Worm (Caenorhabditis elegans) whole organism, late embryonic: ENCODE results near the gene syp-2.

ENCODE experiments used
- ahr-1 ChIP-seq: sonication (generic microtip); optimal IDR thresholded peaks from 2 replicates; lab custom pipeline; 2016; ENCODE audit warnings: missing genetic modification characterization, missing compliant biosample characterization
- ceh-19 ChIP-seq: fragments of 200-800 bp; sonication (Bioruptor generic); optimal IDR thresholded peaks from 2 replicates; lab custom pipeline; 2018; ENCODE audit warnings: mild to moderate bottlenecking, missing genetic modification characterization, missing compliant biosample characterization
- ceh-34 ChIP-seq: sonication (generic microtip); optimal IDR thresholded peaks from 2 replicates; lab custom pipeline; 2016; ENCODE audit warnings: mild to moderate bottlenecking, missing genetic modification characterization, missing compliant biosample characterization
- ceh-6 ChIP-seq: fragments of 200-800 bp; sonication (Bioruptor generic); optimal IDR thresholded peaks from 2 replicates; lab custom pipeline; 2018; ENCODE audit warnings: mild to moderate bottlenecking, missing genetic modification characterization, missing compliant biosample characterization
- elt-2 ChIP-seq: sonication (generic microtip); optimal IDR thresholded peaks from 2 replicates; lab custom pipeline; 2016; ENCODE audit warnings: missing genetic modification reagents, missing genetic modification characterization, missing compliant biosample characterization
- ets-4 ChIP-seq: sonication (generic microtip); optimal IDR thresholded peaks from 2 replicates; lab custom pipeline; 2016; ENCODE audit warnings: missing genetic modification characterization, missing compliant biosample characterization
- fax-1 ChIP-seq: sonication (generic microtip); optimal IDR thresholded peaks from 2 replicates; lab custom pipeline; 2016; ENCODE audit warnings: missing genotype, missing genetic modification characterization, missing compliant biosample characterization
- fkh-10 ChIP-seq: fragments of 150-350 bp; optimal IDR thresholded peaks from 2 replicates; lab custom pipeline; 2014; ENCODE audit warnings: missing biosample characterization, missing genetic modification reagents, missing genetic modification characterization
- hlh-30 ChIP-seq: sonication (generic microtip); optimal IDR thresholded peaks from 2 replicates; lab custom pipeline; 2017; ENCODE audit warnings: antibody characterized with exemption, missing genetic modification characterization, missing compliant biosample characterization; ENCODE audit not compliant: insufficient read depth
- pha-4 ChIP-seq: fragments of 150-350 bp; optimal IDR thresholded peaks from 2 replicates; lab custom pipeline; 2018; ENCODE audit warnings: missing biosample characterization, missing genetic modification reagents, missing genetic modification characterization
- rnt-1 ChIP-seq: sonication (generic microtip); optimal IDR thresholded peaks from 2 replicates; lab custom pipeline; 2016; ENCODE audit warnings: missing genetic modification characterization, missing compliant biosample characterization
- ttx-3 ChIP-seq: sonication (generic microtip); optimal IDR thresholded peaks from 2 replicates; lab custom pipeline; 2016; ENCODE audit warnings: missing genetic modification reagents, missing genetic modification characterization, missing compliant biosample characterization

DNA sequence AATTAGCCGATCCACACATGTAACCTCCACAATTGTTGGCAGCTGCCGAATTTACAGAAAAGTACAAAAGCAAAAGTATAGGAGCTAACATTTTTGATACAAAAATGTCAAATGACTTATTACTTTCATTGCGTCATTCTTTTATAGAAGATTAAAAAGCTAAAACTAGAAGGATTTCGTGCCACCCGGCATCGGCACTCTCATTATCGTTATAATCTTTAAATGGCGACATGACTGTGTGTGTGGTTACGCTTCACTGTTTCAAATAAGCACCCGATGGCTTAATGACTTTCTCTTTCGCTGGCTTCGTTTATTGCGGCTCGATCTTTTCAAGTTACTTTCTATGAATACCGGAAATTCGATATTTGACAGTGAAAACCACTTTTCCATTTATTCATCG is 2.5 kb upstream of the syp-2 start, which contains the start of gene grl-1:
- TF ChIP-seq ceh-19: no peak
- no peak for TF ChIP-seq hlh-30 (tag; lab: Kevin White, UChicago)
- no peak for TF ChIP-seq ceh-6
- no peak for TF ChIP-seq elt-2 (tag; lab: Kevin White, UChicago)
- TF ChIP-seq ceh-34 (tag; lab: Kevin White, UChicago): no peak
- TF ChIP-seq pha-4 (tag; lab: Kevin White, UChicago): no peak
- no peak for TF ChIP-seq fax-1 (tag; lab: Kevin White, UChicago)
- TF ChIP-seq ets-4: no peak
- TF ChIP-seq ahr-1 (tag; lab: Kevin White, UChicago): no peak
- no peak for TF ChIP-seq rnt-1 (tag; lab: Kevin White, UChicago)
- no peak for TF ChIP-seq ttx-3 (tag; lab: Kevin White, UChicago)
- TF ChIP-seq fkh-10: no peak
